Worm (Caenorhabditis elegans) whole organism, L1 larva: ENCODE results near the gene mrps-18B.
A peak's percentile ranks its signal among the peaks of the same experiment; 100 is the strongest.

Experiments
- C34B4.2 ChIP-seq: sonication (generic microtip); optimal IDR thresholded peaks from 2 replicates; lab custom pipeline; 2017; ENCODE audit warnings: mild to moderate bottlenecking, missing genetic modification characterization, missing compliant biosample characterization
- Y116A8C.19 ChIP-seq: sonication (generic microtip); optimal IDR thresholded peaks from 2 replicates; lab custom pipeline; 2016; ENCODE audit warnings: missing compliant biosample characterization, missing genetic modification characterization, borderline replicate concordance
- alr-1 ChIP-seq: fragments of 200-800 bp; sonication (Bioruptor generic); optimal IDR thresholded peaks from 2 replicates; lab custom pipeline; 2018; ENCODE audit warnings: borderline replicate concordance, mild to moderate bottlenecking, missing genetic modification characterization, missing compliant biosample characterization
- ceh-82 ChIP-seq, 3 experiments: fragments of 150-350 bp in 1 of 3; sonication (generic microtip) in 2 of 3; optimal IDR thresholded peaks; 2 replicates each; lab custom pipeline; 2014 to 2017; ENCODE audit warnings: missing biosample characterization in 3 of 3, missing genetic modification characterization in 3 of 3
- ces-1 ChIP-seq: fragments of 150-350 bp; optimal IDR thresholded peaks from 2 replicates; lab custom pipeline; 2014; ENCODE audit warnings: missing biosample characterization, missing genetic modification reagents, missing genetic modification characterization
- dpl-1 ChIP-seq, 3 experiments: fragments of 150-350 bp in 2 of 3; sonication (generic microtip) in 1 of 3; optimal IDR thresholded peaks; 2 replicates each; lab custom pipeline; 2014 to 2017; ENCODE audit warnings: missing biosample characterization in 3 of 3, missing genetic modification characterization in 3 of 3, missing genetic modification reagents in 3 of 3
- dsc-1 ChIP-seq: sonication (generic microtip); optimal IDR thresholded peaks from 2 replicates; lab custom pipeline; 2016; ENCODE audit warnings: mild to moderate bottlenecking, missing genetic modification characterization, missing compliant biosample characterization
- egl-13 ChIP-seq: sonication (generic microtip); optimal IDR thresholded peaks from 2 replicates; lab custom pipeline; 2016; ENCODE audit warnings: missing genotype, missing genetic modification reagents, missing genetic modification characterization, missing compliant biosample characterization
- elt-2 ChIP-seq: sonication (generic microtip); optimal IDR thresholded peaks from 2 replicates; lab custom pipeline; 2016; ENCODE audit warnings: missing genetic modification characterization, mild to moderate bottlenecking, inconsistent platforms, missing compliant biosample characterization, missing genetic modification reagents
- fkh-10 ChIP-seq: sonication (generic microtip); optimal IDR thresholded peaks from 2 replicates; lab custom pipeline; 2017; ENCODE audit warnings: missing biosample characterization, missing genetic modification reagents, missing genetic modification characterization
- fos-1 ChIP-seq: fragments of 150-350 bp; optimal IDR thresholded peaks from 2 replicates; lab custom pipeline; 2014; ENCODE audit warnings: missing biosample characterization, missing genetic modification characterization
- hlh-4 ChIP-seq: sonication (generic microtip); optimal IDR thresholded peaks from 2 replicates; lab custom pipeline; 2016; ENCODE audit warnings: mild to moderate bottlenecking, missing genetic modification characterization, missing compliant biosample characterization
- hpl-2 ChIP-seq: fragments of 150-350 bp; optimal IDR thresholded peaks from 2 replicates; lab custom pipeline; 2014; ENCODE audit warnings: missing biosample characterization, missing genetic modification reagents, missing genetic modification characterization
- jun-1 ChIP-seq: fragments of 150-350 bp; optimal IDR thresholded peaks from 2 replicates; lab custom pipeline; 2014; ENCODE audit warnings: missing biosample characterization, missing genetic modification reagents, missing genetic modification characterization
- lin-14 ChIP-seq: fragments of 200-800 bp; sonication (Bioruptor generic); optimal IDR thresholded peaks from 2 replicates; lab custom pipeline; 2018; ENCODE audit warnings: mild to moderate bottlenecking, missing genetic modification characterization, moderate library complexity, missing compliant biosample characterization
- lin-35 ChIP-seq, 2 experiments: fragments of 150-350 bp; optimal IDR thresholded peaks; 2 replicates each; lab custom pipeline; 2014; ENCODE audit warnings: missing biosample characterization in 2 of 2, missing genetic modification characterization in 2 of 2, missing genetic modification reagents in 2 of 2
- lir-3 ChIP-seq: sonication (generic microtip); optimal IDR thresholded peaks from 2 replicates; lab custom pipeline; 2016; ENCODE audit warnings: mild to moderate bottlenecking, missing genetic modification characterization, moderate library complexity, missing compliant biosample characterization; ENCODE audit not compliant: poor library complexity
- lsy-2 ChIP-seq, 2 experiments: fragments of 150-350 bp; optimal IDR thresholded peaks; 2 replicates each; lab custom pipeline; 2014; ENCODE audit warnings: missing biosample characterization in 2 of 2, missing genetic modification characterization in 2 of 2
- mab-9 ChIP-seq: fragments of 200-800 bp; sonication (Bioruptor generic); IDR thresholded peaks from 2 replicates; pipeline ENCODE4 v1.3.6; 2022; ENCODE audit warnings: missing genetic modification reagents, missing genetic modification characterization, missing compliant biosample characterization
- mdl-1 ChIP-seq, 2 experiments: fragments of 150-350 bp; optimal IDR thresholded peaks; 2 replicates each; lab custom pipeline; 2014 to 2017; ENCODE audit warnings: missing biosample characterization in 2 of 2, missing genetic modification characterization in 2 of 2, inconsistent platforms in 1 of 2
- mef-2 ChIP-seq: fragments of 150-350 bp; optimal IDR thresholded peaks from 2 replicates; lab custom pipeline; 2014; ENCODE audit warnings: missing biosample characterization, missing genetic modification characterization
- mep-1 ChIP-seq: fragments of 150-350 bp; optimal IDR thresholded peaks from 2 replicates; lab custom pipeline; 2014; ENCODE audit warnings: missing biosample characterization, missing genetic modification characterization
- nhr-11 ChIP-seq: fragments of 150-350 bp; optimal IDR thresholded peaks from 2 replicates; lab custom pipeline; 2014; ENCODE audit warnings: missing biosample characterization, missing genetic modification characterization
- nhr-19 ChIP-seq: fragments of 200-800 bp; sonication (Bioruptor generic); conservative IDR thresholded peaks from 2 replicates; pipeline ENCODE4 v1.3.6; 2022; ENCODE audit warnings: missing genetic modification characterization, missing compliant biosample characterization
- nhr-20 ChIP-seq: sonication (generic microtip); optimal IDR thresholded peaks from 2 replicates; lab custom pipeline; 2016; ENCODE audit warnings: mild to moderate bottlenecking, missing genetic modification characterization, missing compliant biosample characterization
- nhr-237 ChIP-seq: fragments of 150-350 bp; optimal IDR thresholded peaks from 2 replicates; lab custom pipeline; 2014; ENCODE audit warnings: missing biosample characterization, missing genetic modification characterization
- nhr-47 ChIP-seq: sonication (generic microtip); optimal IDR thresholded peaks from 2 replicates; lab custom pipeline; 2016; ENCODE audit warnings: mild to moderate bottlenecking, missing genetic modification characterization, moderate library complexity, missing compliant biosample characterization
- nhr-71 ChIP-seq: sonication (generic microtip); optimal IDR thresholded peaks from 2 replicates; lab custom pipeline; 2016; ENCODE audit warnings: mild to moderate bottlenecking, missing genetic modification characterization, moderate library complexity, missing compliant biosample characterization
- nhr-77 ChIP-seq: fragments of 150-350 bp; optimal IDR thresholded peaks from 2 replicates; lab custom pipeline; 2014; ENCODE audit warnings: missing biosample characterization, missing genetic modification characterization
- nhr-90 ChIP-seq: sonication (generic microtip); optimal IDR thresholded peaks from 2 replicates; lab custom pipeline; 2016; ENCODE audit warnings: mild to moderate bottlenecking, missing genetic modification characterization, missing compliant biosample characterization; ENCODE audit not compliant: poor library complexity
- rnt-1 ChIP-seq: sonication (generic microtip); optimal IDR thresholded peaks from 2 replicates; lab custom pipeline; 2016; ENCODE audit warnings: mild to moderate bottlenecking, missing genetic modification characterization, moderate library complexity, missing compliant biosample characterization
- skn-1 ChIP-seq: fragments of 150-350 bp; optimal IDR thresholded peaks from 2 replicates; lab custom pipeline; 2014; ENCODE audit warnings: missing biosample characterization, missing genetic modification characterization
- snu-23 ChIP-seq: sonication (generic microtip); optimal IDR thresholded peaks from 2 replicates; lab custom pipeline; 2016; ENCODE audit warnings: missing genetic modification characterization, missing compliant biosample characterization
- swsn-7 ChIP-seq: sonication (generic microtip); optimal IDR thresholded peaks from 2 replicates; lab custom pipeline; 2016; ENCODE audit warnings: missing genetic modification characterization, missing compliant biosample characterization
- tbx-2 ChIP-seq: sonication (generic microtip); optimal IDR thresholded peaks from 2 replicates; lab custom pipeline; 2016; ENCODE audit warnings: missing genetic modification characterization, missing compliant biosample characterization
- unc-30 ChIP-seq: sonication (generic microtip); optimal IDR thresholded peaks from 2 replicates; lab custom pipeline; 2017; ENCODE audit warnings: missing biosample characterization, missing genetic modification characterization
- unc-86 ChIP-seq: sonication (generic microtip); optimal IDR thresholded peaks from 2 replicates; lab custom pipeline; 2016; ENCODE audit warnings: missing genetic modification characterization, missing compliant biosample characterization
- vab-15 ChIP-seq: sonication (generic microtip); optimal IDR thresholded peaks from 2 replicates; lab custom pipeline; 2017; ENCODE audit warnings: missing genotype, mild to moderate bottlenecking, missing genetic modification characterization, missing compliant biosample characterization
- zag-1 ChIP-seq: fragments of 150-350 bp; optimal IDR thresholded peaks from 2 replicates; lab custom pipeline; 2014; ENCODE audit warnings: missing biosample characterization, missing genetic modification characterization
- ztf-11 ChIP-seq, 2 experiments: sonication (generic microtip); optimal IDR thresholded peaks; 2 replicates each; lab custom pipeline; 2016 to 2017; ENCODE audit warnings: missing genetic modification characterization in 2 of 2, missing biosample characterization in 1 of 2, missing compliant biosample characterization in 1 of 2
- ztf-4 ChIP-seq: fragments of 150-350 bp; optimal IDR thresholded peaks from 2 replicates; lab custom pipeline; 2014; ENCODE audit warnings: missing biosample characterization, missing genetic modification characterization

The mrps-18B gene

DNA sequence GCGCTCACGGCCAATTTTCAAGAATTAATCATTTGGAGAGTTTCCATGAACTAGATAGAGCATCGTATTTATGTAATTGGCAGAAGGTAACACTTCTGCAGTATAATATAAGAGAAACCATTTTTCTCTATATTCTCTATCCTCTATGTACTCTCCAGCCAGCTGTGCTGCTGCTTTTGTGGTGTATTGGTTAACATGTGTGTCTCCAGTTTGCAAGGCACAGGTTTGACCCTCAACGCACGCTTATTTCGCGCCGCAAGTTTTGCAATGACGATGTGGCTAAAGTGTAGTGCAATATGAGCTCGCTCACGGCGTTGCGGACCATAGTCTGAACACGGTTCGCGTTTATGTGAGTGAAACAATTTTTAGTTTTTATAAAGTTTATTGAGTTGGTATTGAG, 21.5 kb downstream of the mrps-18B start (continued):
- peak; percentile 44 for TF ChIP-seq nhr-90 (tag; lab: Kevin White, UChicago)
- TF ChIP-seq elt-2: peak; percentile 17
- TF ChIP-seq egl-13: no peak
- peak in 1 of 2 experiments; percentile 69 for TF ChIP-seq lsy-2 (tag; optimal IDR thresholded peaks at IDR 0.05; lab: Kevin White, UChicago)
- TF ChIP-seq mdl-1 (tag; optimal IDR thresholded peaks at IDR 0.05; lab: Kevin White, UChicago): peak in 1 of 2 experiments; percentile 60
- no peak for TF ChIP-seq jun-1 (tag; lab: Kevin White, UChicago)
- TF ChIP-seq zag-1: no peak
- TF ChIP-seq hlh-4: no peak
- peak in 1 of 2 experiments; percentile 19 for TF ChIP-seq ztf-11 (tag; optimal IDR thresholded peaks at IDR 0.05; lab: Kevin White, UChicago)
- TF ChIP-seq lir-3 (tag; lab: Kevin White, UChicago): peak; percentile 48
- TF ChIP-seq mep-1 (tag; lab: Kevin White, UChicago): peak; percentile 66
- peak in 2 of 3 experiments; percentile 25 to 44 for TF ChIP-seq dpl-1 (GFP tag; optimal IDR thresholded peaks at IDR 0.05; lab: Kevin White, UChicago)
- TF ChIP-seq nhr-20 (tag; lab: Kevin White, UChicago): peak; percentile 68
- peak; percentile 59 for TF ChIP-seq nhr-47 (tag; lab: Kevin White, UChicago)
- TF ChIP-seq skn-1 (tag; lab: Kevin White, UChicago): peak; percentile 65
- no peak for TF ChIP-seq unc-30 (tag; lab: Kevin White, UChicago)
- no peak for TF ChIP-seq vab-15 (tag; lab: Kevin White, UChicago)
- TF ChIP-seq ceh-82 (tag; optimal IDR thresholded peaks at IDR 0.05; lab: Kevin White, UChicago): peak; percentile 25 to 44 (median 28)
- peak; percentile 25 for TF ChIP-seq swsn-7
- peak; percentile 62 for TF ChIP-seq nhr-77 (tag; lab: Kevin White, UChicago)
- peak; percentile 25 for TF ChIP-seq fos-1 (tag; lab: Kevin White, UChicago)
- no peak for TF ChIP-seq ztf-4 (tag; lab: Kevin White, UChicago)

DNA sequence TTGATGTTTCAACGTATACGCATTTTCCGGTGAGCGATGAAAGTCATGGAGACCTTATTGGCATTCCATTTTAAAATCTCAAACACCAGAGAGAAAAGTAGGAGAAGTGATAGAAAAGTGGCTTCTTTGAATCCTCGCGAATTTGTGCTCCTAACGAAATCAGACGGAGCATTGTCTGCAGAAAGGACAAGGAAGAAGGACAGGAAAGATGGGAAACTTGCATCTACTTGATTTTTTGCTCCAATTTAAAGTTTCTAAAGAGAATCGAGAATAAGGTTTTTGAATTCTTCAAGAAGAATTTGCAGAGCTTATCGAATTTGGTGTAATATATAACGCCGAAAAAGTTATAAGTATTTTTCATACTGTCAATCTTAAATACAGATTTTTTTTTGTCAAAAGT, 25.6 kb downstream of the mrps-18B start:
- no peak for TF ChIP-seq alr-1 (tag; lab: Kevin White, UChicago)
- TF ChIP-seq lin-14: peak; percentile 50
- TF ChIP-seq fkh-10: peak; percentile 91

DNA sequence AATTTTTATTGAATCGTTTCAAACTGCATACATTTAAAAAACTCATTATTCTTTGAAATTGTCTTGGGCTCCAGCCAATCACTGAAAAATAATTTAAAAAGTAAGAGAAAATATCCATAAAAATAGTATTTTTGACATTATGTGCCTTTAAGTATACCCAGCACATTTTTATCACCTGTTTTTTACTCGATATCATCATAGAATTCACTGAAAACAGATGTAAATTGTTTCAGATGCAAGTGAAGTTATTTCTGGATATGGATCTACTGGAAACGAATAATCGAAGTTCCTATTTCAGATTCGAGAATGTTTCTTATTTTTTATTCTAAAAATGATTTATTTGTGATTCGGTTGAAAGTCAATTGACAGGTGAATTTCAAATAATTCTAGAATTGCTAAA, 29.1 kb downstream of the mrps-18B start:
- TF ChIP-seq nhr-71 (tag; lab: Kevin White, UChicago): peak; percentile 27
- no peak for TF ChIP-seq C34B4.2 (tag; lab: Kevin White, UChicago)
- TF ChIP-seq hlh-4: peak; percentile 92

DNA sequence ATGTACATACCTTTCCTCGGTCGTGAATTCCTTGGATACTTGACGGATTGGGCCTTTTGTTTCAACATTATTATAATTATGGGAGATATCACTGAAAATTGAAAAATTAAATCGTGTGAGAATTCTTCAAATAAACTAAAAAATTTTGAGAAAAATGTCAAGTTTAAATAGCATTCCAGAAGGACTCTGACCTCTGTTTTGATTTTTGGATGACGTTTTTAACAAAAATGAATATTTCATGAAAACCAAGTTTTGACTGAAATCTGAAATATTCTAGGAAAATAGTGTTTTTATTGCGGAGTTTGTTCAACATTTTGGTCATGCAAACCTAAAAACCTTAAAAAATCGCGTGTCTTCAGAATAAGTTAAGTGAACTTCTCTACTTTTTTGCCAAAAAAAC, 30.7 kb downstream of the mrps-18B start, which contains the start of gene glb-27:
Gene glb-27, minus strand, starts transcription at position 101 of the 400 bp plus-strand sequence.
- no peak for TF ChIP-seq rnt-1 (tag; lab: Kevin White, UChicago)
- TF ChIP-seq nhr-19 (GFP tag; lab: Robert Waterston, UW): no peak
- no peak for TF ChIP-seq nhr-237 (tag; lab: Kevin White, UChicago)

DNA sequence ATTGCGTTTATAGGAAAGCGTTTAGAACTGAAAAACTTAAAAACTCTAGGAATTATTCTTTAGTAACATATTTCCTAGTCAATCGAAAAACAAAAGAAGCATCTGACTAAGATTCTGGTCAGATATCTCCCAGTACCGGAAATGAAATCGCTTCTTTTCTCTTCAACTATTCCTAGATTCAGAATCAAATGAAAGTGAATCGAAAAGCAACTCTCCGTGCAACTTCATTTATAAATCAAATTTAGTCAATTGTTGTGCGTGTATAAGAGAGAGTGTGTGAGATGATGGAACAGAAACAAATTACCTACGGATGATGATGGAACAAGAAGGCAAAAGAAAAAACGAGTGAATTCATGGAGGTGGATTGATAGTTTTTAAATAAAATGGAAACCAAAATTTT, 33.7 kb downstream of the mrps-18B start:
- peak; percentile 46 for TF ChIP-seq lin-14
- TF ChIP-seq hpl-2: no peak
- no peak for TF ChIP-seq unc-86 (tag; lab: Kevin White, UChicago)
- TF ChIP-seq dsc-1 (tag; lab: Kevin White, UChicago): peak; percentile 6
- peak; percentile 12 for TF ChIP-seq swsn-7
- peak; percentile 98 for TF ChIP-seq fkh-10
- no peak for TF ChIP-seq jun-1 (tag; lab: Kevin White, UChicago)
- peak; percentile 18 for TF ChIP-seq nhr-47 (tag; lab: Kevin White, UChicago)
- TF ChIP-seq mef-2 (tag; lab: Kevin White, UChicago): no peak
- no peak for TF ChIP-seq lin-35 (GFP tag; optimal IDR thresholded peaks at IDR 0.05; lab: Kevin White, UChicago)
- no peak for TF ChIP-seq tbx-2 (tag; lab: Kevin White, UChicago)
- TF ChIP-seq snu-23: peak; percentile 13
- TF ChIP-seq nhr-71 (tag; lab: Kevin White, UChicago): peak; percentile 9
- no peak for TF ChIP-seq nhr-77 (tag; lab: Kevin White, UChicago)
- TF ChIP-seq mab-9 (GFP tag; lab: Robert Waterston, UW): no peak
- TF ChIP-seq ces-1 (GFP tag; lab: Kevin White, UChicago): peak; percentile 43
- TF ChIP-seq Y116A8C.19 (tag; lab: Kevin White, UChicago): no peak
- TF ChIP-seq nhr-90 (tag; lab: Kevin White, UChicago): no peak
- no peak for TF ChIP-seq nhr-11 (tag; lab: Kevin White, UChicago)
